Fruit fly (Drosophila melanogaster) whole organism, prepupa: Measurements from ENCODE around the gene Trm7-32.

Experiments
- Blimp-1 ChIP-seq: fragments of 200-800 bp; sonication (Bioruptor generic); optimal IDR thresholded peaks from 3 replicates; lab custom pipeline; 2017; ENCODE audit warnings: missing biosample characterization, missing genetic modification characterization, mild to moderate bottlenecking, moderate library complexity, missing genetic modification reagents
- CG10631 ChIP-seq: fragments of 200-800 bp; sonication (Bioruptor generic); optimal IDR thresholded peaks from 2 replicates; lab custom pipeline; 2016; ENCODE audit warnings: missing biosample characterization, missing genetic modification characterization
- CG11294 ChIP-seq: fragments of 200-800 bp; sonication (Bioruptor generic); IDR thresholded peaks from 2 replicates; pipeline ENCODE4 v1.3.6; 2022; ENCODE audit warnings: missing biosample characterization, missing genetic modification characterization
- CG11902 ChIP-seq: fragments of 200-800 bp; sonication (Bioruptor generic); optimal IDR thresholded peaks from 3 replicates; lab custom pipeline; 2016; ENCODE audit warnings: missing biosample characterization, missing genetic modification characterization
- CG15336 ChIP-seq: fragments of 200-800 bp; sonication (Bioruptor generic); IDR thresholded peaks from 2 replicates; pipeline ENCODE4 v1.3.6; 2022; ENCODE audit warnings: missing biosample characterization, missing genetic modification characterization
- CG3032 ChIP-seq: fragments of 200-800 bp; optimal IDR thresholded peaks from 2 replicates; lab custom pipeline; 2019; ENCODE audit warnings: missing biosample characterization, mild to moderate bottlenecking, missing genetic modification characterization, moderate library complexity
- CG34406 ChIP-seq: fragments of 200-800 bp; sonication (Bioruptor generic); optimal IDR thresholded peaks from 3 replicates; lab custom pipeline; 2016; ENCODE audit warnings: missing biosample characterization, missing genetic modification characterization
- CG3919 ChIP-seq: fragments of 200-800 bp; sonication (Bioruptor generic); optimal IDR thresholded peaks from 3 replicates; lab custom pipeline; 2016; ENCODE audit warnings: missing biosample characterization, missing genetic modification characterization
- CG4318 ChIP-seq: fragments of 200-800 bp; sonication (Bioruptor generic); optimal IDR thresholded peaks from 3 replicates; lab custom pipeline; 2017; ENCODE audit warnings: missing biosample characterization, mild to moderate bottlenecking, missing genetic modification characterization
- CG6163 ChIP-seq: fragments of 200-800 bp; sonication (Bioruptor generic); IDR thresholded peaks from 3 replicates; pipeline ENCODE4 v1.3.6; 2022; ENCODE audit warnings: missing biosample characterization, missing genetic modification characterization
- CG6808 ChIP-seq: fragments of 200-800 bp; sonication (Bioruptor generic); optimal IDR thresholded peaks from 3 replicates; lab custom pipeline; 2017; ENCODE audit warnings: missing biosample characterization, missing genetic modification characterization, mild to moderate bottlenecking, moderate library complexity, missing genetic modification reagents
- CG7368 ChIP-seq: fragments of 200-800 bp; sonication (Bioruptor generic); optimal IDR thresholded peaks from 3 replicates; lab custom pipeline; 2016; ENCODE audit warnings: missing biosample characterization, missing genetic modification characterization
- Eip93F ChIP-seq: fragments of 200-800 bp; sonication (Bioruptor generic); optimal IDR thresholded peaks from 2 replicates; lab custom pipeline; 2016; ENCODE audit warnings: missing biosample characterization, mild to moderate bottlenecking, missing genetic modification characterization
- Ets96B ChIP-seq: fragments of 200-800 bp; optimal IDR thresholded peaks from 2 replicates; lab custom pipeline; 2019; ENCODE audit warnings: missing biosample characterization, mild to moderate bottlenecking, missing genetic modification characterization, moderate library complexity
- Gug ChIP-seq: fragments of 200-800 bp; sonication (Bioruptor generic); IDR thresholded peaks from 2 replicates; pipeline ENCODE4 v1.3.6; 2022; ENCODE audit warnings: missing biosample characterization, missing genetic modification characterization
- Hr39 ChIP-seq: fragments of 200-800 bp; sonication (Bioruptor generic); optimal IDR thresholded peaks from 2 replicates; lab custom pipeline; 2016; ENCODE audit warnings: missing biosample characterization, missing genetic modification characterization
- Hr4 ChIP-seq: fragments of 200-800 bp; sonication (Bioruptor generic); optimal IDR thresholded peaks from 3 replicates; lab custom pipeline; 2016; ENCODE audit warnings: missing biosample characterization, missing genetic modification characterization
- Lpt ChIP-seq: fragments of 200-800 bp; sonication (Bioruptor generic); optimal IDR thresholded peaks from 3 replicates; lab custom pipeline; 2016; ENCODE audit warnings: missing biosample characterization, missing genetic modification characterization
- Met ChIP-seq: fragments of 200-800 bp; sonication (Bioruptor generic); optimal IDR thresholded peaks from 3 replicates; lab custom pipeline; 2016; ENCODE audit warnings: missing biosample characterization, missing genetic modification characterization
- OdsH ChIP-seq: fragments of 200-800 bp; sonication (Bioruptor generic); optimal IDR thresholded peaks from 3 replicates; lab custom pipeline; 2016; ENCODE audit warnings: missing biosample characterization, missing genetic modification characterization
- Sox102F ChIP-seq: fragments of 200-800 bp; sonication (Bioruptor generic); optimal IDR thresholded peaks from 2 replicates; lab custom pipeline; 2016; ENCODE audit warnings: missing biosample characterization, mild to moderate bottlenecking, missing genetic modification characterization
- achi ChIP-seq: fragments of 200-800 bp; sonication (Bioruptor generic); optimal IDR thresholded peaks from 3 replicates; lab custom pipeline; 2016; ENCODE audit warnings: missing biosample characterization, missing genetic modification characterization
- dsx ChIP-seq: fragments of 200-800 bp; optimal IDR thresholded peaks from 3 replicates; lab custom pipeline; 2019; ENCODE audit warnings: missing biosample characterization, mild to moderate bottlenecking, missing genetic modification characterization, moderate library complexity; ENCODE audit not compliant: poor library complexity, severe bottlenecking
- eg ChIP-seq: fragments of 200-800 bp; sonication (Bioruptor generic); IDR thresholded peaks from 3 replicates; pipeline ENCODE4 v1.3.6; 2022; ENCODE audit warnings: missing biosample characterization, missing genetic modification characterization
- fd59A ChIP-seq: fragments of 200-800 bp; sonication (Bioruptor generic); optimal IDR thresholded peaks from 2 replicates; lab custom pipeline; 2017; ENCODE audit warnings: missing biosample characterization, mild to moderate bottlenecking, missing genetic modification characterization, missing genetic modification reagents
- fkh ChIP-seq: fragments of 200-800 bp; sonication (Bioruptor generic); optimal IDR thresholded peaks from 3 replicates; lab custom pipeline; 2017; ENCODE audit warnings: missing biosample characterization, mild to moderate bottlenecking, missing genetic modification characterization, moderate library complexity
- net ChIP-seq: fragments of 200-800 bp; sonication (Bioruptor generic); optimal IDR thresholded peaks from 3 replicates; lab custom pipeline; 2016; ENCODE audit warnings: missing biosample characterization, missing genetic modification characterization
- pdm3 ChIP-seq: fragments of 200-800 bp; sonication (Bioruptor generic); optimal IDR thresholded peaks from 3 replicates; lab custom pipeline; 2016; ENCODE audit warnings: missing biosample characterization, missing genetic modification characterization
- salr ChIP-seq, 2 experiments: fragments of 200-800 bp; sonication (Bioruptor generic); optimal IDR thresholded peaks; 3 replicates each; lab custom pipeline; 2016 to 2018; ENCODE audit warnings: missing biosample characterization in 2 of 2, missing genetic modification characterization in 2 of 2, mild to moderate bottlenecking in 1 of 2
- spab ChIP-seq: fragments of 200-800 bp; sonication (Bioruptor generic); optimal IDR thresholded peaks from 2 replicates; lab custom pipeline; 2017; ENCODE audit warnings: missing biosample characterization, mild to moderate bottlenecking, missing genetic modification characterization, missing genetic modification reagents
- vri ChIP-seq: fragments of 200-800 bp; sonication (Bioruptor generic); optimal IDR thresholded peaks from 3 replicates; lab custom pipeline; 2016; ENCODE audit warnings: missing biosample characterization, mild to moderate bottlenecking, missing genetic modification characterization

Gene Trm7-32

dm6 chr3R:17081359-17081935, 41.0 kb downstream of the Trm7-32 start (continued):
- peak; percentile 82 for TF ChIP-seq Lpt
- TF ChIP-seq CG3032 (tag; lab: Kevin White, UChicago): peak; percentile 84
- TF ChIP-seq pdm3 (GFP tag; lab: Kevin White, UChicago): no peak
- peak; percentile 83 for TF ChIP-seq net
- peak; percentile 46 for TF ChIP-seq CG7368 (GFP tag; lab: Kevin White, UChicago)
- peak; percentile 92 for TF ChIP-seq CG15336
- TF ChIP-seq CG11902 (GFP tag; lab: Kevin White, UChicago): no peak
- peak; percentile 40; the same call in 1 of the 3 replicates for TF ChIP-seq CG6163 (GFP tag; lab: Robert Waterston, UW)
- no peak for TF ChIP-seq Blimp-1 (GFP tag; lab: Kevin White, UChicago)
- TF ChIP-seq CG4318 (GFP tag; lab: Kevin White, UChicago): no peak
- TF ChIP-seq Hr39 (GFP tag; lab: Kevin White, UChicago): no peak
- no peak for TF ChIP-seq Met (GFP tag; lab: Kevin White, UChicago)
- peak; percentile 78 for TF ChIP-seq CG11294 (GFP tag; lab: Robert Waterston, UW)
- no peak for TF ChIP-seq vri (GFP tag; lab: Kevin White, UChicago)
- TF ChIP-seq CG10631 (GFP tag; lab: Kevin White, UChicago): no peak
- TF ChIP-seq fkh (GFP tag; lab: Kevin White, UChicago): no peak
- TF ChIP-seq spab (GFP tag; lab: Kevin White, UChicago): no peak
- TF ChIP-seq, all 60 proteins: peak for 32

- TF ChIP-seq fkh (GFP tag; lab: Kevin White, UChicago): peak; percentile 26
- TF ChIP-seq salr (GFP tag; optimal IDR thresholded peaks at IDR 0.05; lab: Kevin White, UChicago): no peak
Observed at dm6 chr3R:17082471-17082870, 42.0 kb downstream of the Trm7-32 start.

dm6 chr3R:17085029-17085807, 44.7 kb downstream of the Trm7-32 start, which contains the start of gene GckIII:
GckIII (plus strand) TSS chr3R:17085513.
- TF ChIP-seq Eip93F (GFP tag; lab: Kevin White, UChicago): peak; percentile 16
- TF ChIP-seq Sox102F (GFP tag; lab: Kevin White, UChicago): no peak
- peak; percentile 44 for TF ChIP-seq CG6808 (GFP tag; lab: Kevin White, UChicago)
- TF ChIP-seq, all 60 proteins: peak for 2

dm6 chr3R:17087977-17088618, 47.6 kb downstream of the Trm7-32 start, which contains the start of gene cal1:
cal1 (plus strand) TSS chr3R:17088280.
- no peak for TF ChIP-seq fd59A (GFP tag; lab: Kevin White, UChicago)
- no peak for TF ChIP-seq achi (GFP tag; lab: Kevin White, UChicago)
- no peak for TF ChIP-seq CG3919 (GFP tag; lab: Kevin White, UChicago)
- no peak for TF ChIP-seq dsx
- TF ChIP-seq fkh (GFP tag; lab: Kevin White, UChicago): peak; percentile 94
- TF ChIP-seq Gug: no peak
- no peak for TF ChIP-seq eg (GFP tag; lab: Robert Waterston, UW)
- no peak for TF ChIP-seq CG34406 (GFP tag; lab: Kevin White, UChicago)
- TF ChIP-seq OdsH: no peak
- no peak for TF ChIP-seq Ets96B (tag; lab: Kevin White, UChicago)
- no peak for TF ChIP-seq Hr4
- peak; percentile 100 for TF ChIP-seq CG6808 (GFP tag; lab: Kevin White, UChicago)
